Worm (Caenorhabditis elegans): ENCODE results near the gene Y51H4A.938.
"Not testable (repeated sequence)": the region's sequence is repeated elsewhere in the genome, so short reads cannot be mapped to it uniquely, and the experiment has no call there.

The Y51H4A.938 gene

ce11 chrIV:16480888-16481287, at the start of gene Y51H4A.938:
Gene Y51H4A.938 (plus strand): TSS chrIV:16481188.
- not testable (repeated sequence) for TF ChIP-seq dao-5, W03F9.2, him-1 (tag; optimal IDR thresholded peaks at IDR 0.05)

- TF ChIP-seq dao-5 (tag; optimal IDR thresholded peaks at IDR 0.05) (no peak), him-1 (tag; optimal IDR thresholded peaks at IDR 0.05) (no peak), W03F9.2 (tag; optimal IDR thresholded peaks at IDR 0.05) (no peak)
Observed at ce11 chrIV:16431929-16432328, 49.1 kb upstream of the Y51H4A.938 start, which contains the start of gene dlc-3. Gene dlc-3 (plus strand): TSS chrIV:16432229.

ce11 chrIV:16442963-16443362, 38.0 kb upstream of the Y51H4A.938 start, which contains the start of gene dlc-4:
Gene dlc-4 (plus strand): TSS chrIV:16443263.
- TF ChIP-seq dao-5 (tag; optimal IDR thresholded peaks at IDR 0.05) (no peak), him-1 (tag; optimal IDR thresholded peaks at IDR 0.05) (no peak), W03F9.2 (tag; optimal IDR thresholded peaks at IDR 0.05) (no peak)

- no peak for TF ChIP-seq him-1 (tag; optimal IDR thresholded peaks at IDR 0.05)
- no peak for TF ChIP-seq dao-5 (tag; optimal IDR thresholded peaks at IDR 0.05)
- TF ChIP-seq W03F9.2 (tag; optimal IDR thresholded peaks at IDR 0.05) = no peak
Observed at ce11 chrIV:16446664-16447063, 34.3 kb upstream of the Y51H4A.938 start.

ce11 chrIV:16470888-16471287, 10.1 kb upstream of the Y51H4A.938 start, which contains the start of gene VY10G11R.1:
Gene VY10G11R.1 (minus strand): TSS chrIV:16470988.
- TF ChIP-seq dao-5, W03F9.2, him-1 (tag; optimal IDR thresholded peaks at IDR 0.05): not testable (repeated sequence)

ce11 chrIV:16471569-16471968, 9.4 kb upstream of the Y51H4A.938 start:
- TF ChIP-seq dao-5 (tag; optimal IDR thresholded peaks at IDR 0.05) = no peak
- TF ChIP-seq him-1 (tag; optimal IDR thresholded peaks at IDR 0.05) = no peak
- TF ChIP-seq W03F9.2 (tag; optimal IDR thresholded peaks at IDR 0.05) = no peak

ce11 chrIV:16476081-16476480, 4.9 kb upstream of the Y51H4A.938 start:
- TF ChIP-seq W03F9.2 (tag; optimal IDR thresholded peaks at IDR 0.05) = no peak
- no peak for TF ChIP-seq him-1 (tag; optimal IDR thresholded peaks at IDR 0.05)
- no peak for TF ChIP-seq dao-5 (tag; optimal IDR thresholded peaks at IDR 0.05)

- TF ChIP-seq him-1 (tag; optimal IDR thresholded peaks at IDR 0.05) (no peak), dao-5 (tag; optimal IDR thresholded peaks at IDR 0.05) (no peak), W03F9.2 (tag; optimal IDR thresholded peaks at IDR 0.05) (no peak)
Observed at ce11 chrIV:16477169-16477568, 3.8 kb upstream of the Y51H4A.938 start, which contains the start of gene Y51H4A.1. Gene Y51H4A.1 (minus strand): TSS chrIV:16477295.

ce11 chrIV:16482790-16483189, 1.8 kb downstream of the Y51H4A.938 start:
- TF ChIP-seq him-1 (tag; optimal IDR thresholded peaks at IDR 0.05) (no peak), W03F9.2 (tag; optimal IDR thresholded peaks at IDR 0.05) (no peak), dao-5 (tag; optimal IDR thresholded peaks at IDR 0.05) (no peak)

ce11 chrIV:16483273-16484204, 2.6 kb downstream of the Y51H4A.938 start:
- no peak for TF ChIP-seq W03F9.2 (tag; optimal IDR thresholded peaks at IDR 0.05)
- TF ChIP-seq dao-5 (tag; optimal IDR thresholded peaks at IDR 0.05) = no peak
- TF ChIP-seq him-1 (tag; optimal IDR thresholded peaks at IDR 0.05) = no peak

- TF ChIP-seq W03F9.2 (tag; optimal IDR thresholded peaks at IDR 0.05) (no peak), him-1 (tag; optimal IDR thresholded peaks at IDR 0.05) (no peak), dao-5 (tag; optimal IDR thresholded peaks at IDR 0.05) (no peak)
Observed at ce11 chrIV:16488921-16489320, 7.9 kb downstream of the Y51H4A.938 start, which contains the start of gene rho-1. Gene rho-1 (minus strand): TSS chrIV:16489021.

ce11 chrIV:16489958-16490357, 9.0 kb downstream of the Y51H4A.938 start:
- TF ChIP-seq him-1 (tag; optimal IDR thresholded peaks at IDR 0.05) = no peak
- peak; percentile 31 for TF ChIP-seq W03F9.2 (tag; optimal IDR thresholded peaks at IDR 0.05)
- TF ChIP-seq dao-5 (tag; optimal IDR thresholded peaks at IDR 0.05) = no peak

ce11 chrIV:16491411-16492036, 10.5 kb downstream of the Y51H4A.938 start:
- no peak for TF ChIP-seq dao-5 (tag; optimal IDR thresholded peaks at IDR 0.05)
- peak; percentile 89 for TF ChIP-seq him-1 (tag; optimal IDR thresholded peaks at IDR 0.05)

- peak; percentile 49 for TF ChIP-seq him-1 (tag; optimal IDR thresholded peaks at IDR 0.05)
- TF ChIP-seq dao-5 (tag; optimal IDR thresholded peaks at IDR 0.05) = peak; percentile 12
- TF ChIP-seq W03F9.2 (tag; optimal IDR thresholded peaks at IDR 0.05) = peak; percentile 43
Observed at ce11 chrIV:16492327-16492726, 11.3 kb downstream of the Y51H4A.938 start.
